Worm (Caenorhabditis elegans): ENCODE measurements around the gene tag-243.

The tag-243 gene

ce11 chrIII:4687134-4687533 lies 1.1 kb downstream of the tag-243 start:
- TF ChIP-seq zag-1 (tag; optimal IDR thresholded peaks at IDR 0.05): no peak
- no peak for TF ChIP-seq nhr-12 (tag; optimal IDR thresholded peaks at IDR 0.05)
- no peak for TF ChIP-seq nhr-237 (tag; optimal IDR thresholded peaks at IDR 0.05)
- TF ChIP-seq hmg-11 (tag; optimal IDR thresholded peaks at IDR 0.05): no peak
- no peak for TF ChIP-seq elt-2 (tag; optimal IDR thresholded peaks at IDR 0.05)
- TF ChIP-seq mdl-1 (tag; optimal IDR thresholded peaks at IDR 0.05): no peak
- no peak for TF ChIP-seq unc-39 (tag; optimal IDR thresholded peaks at IDR 0.05)
- no peak for TF ChIP-seq snpc-4 (tag; optimal IDR thresholded peaks at IDR 0.05)
- no peak for TF ChIP-seq ztf-11 (tag; optimal IDR thresholded peaks at IDR 0.05)
- TF ChIP-seq fkh-2 (tag; optimal IDR thresholded peaks at IDR 0.05): no peak
- TF ChIP-seq eor-1 (tag; optimal IDR thresholded peaks at IDR 0.05): no peak
- no peak for TF ChIP-seq sea-2 (GFP tag; optimal IDR thresholded peaks at IDR 0.05)
- no peak for TF ChIP-seq tbx-2 (tag; optimal IDR thresholded peaks at IDR 0.05)
- no peak for TF ChIP-seq jun-1 (tag; optimal IDR thresholded peaks at IDR 0.05)
- no peak for TF ChIP-seq lsy-12 (tag; optimal IDR thresholded peaks at IDR 0.05)
- TF ChIP-seq nhr-25 (tag; optimal IDR thresholded peaks at IDR 0.05): no peak

ce11 chrIII:4679963-4680484 lies 8.2 kb downstream of the tag-243 start, which contains the start of gene srg-11:
TSS of gene srg-11 (plus strand) at chrIII:4680013.
- no peak for TF ChIP-seq mml-1 (tag; optimal IDR thresholded peaks at IDR 0.05)
- no peak for TF ChIP-seq nhr-23 (tag; optimal IDR thresholded peaks at IDR 0.05)
- no peak for TF ChIP-seq lin-39 (tag; optimal IDR thresholded peaks at IDR 0.05)
- TF ChIP-seq pha-4 (tag; optimal IDR thresholded peaks at IDR 0.05): no peak
- TF ChIP-seq egl-5 (tag; optimal IDR thresholded peaks at IDR 0.05): no peak
- no peak for TF ChIP-seq lsy-12 (tag; optimal IDR thresholded peaks at IDR 0.05)
- no peak for TF ChIP-seq tbx-2 (tag; optimal IDR thresholded peaks at IDR 0.05)
- no peak for TF ChIP-seq mdl-1 (tag; optimal IDR thresholded peaks at IDR 0.05)
- TF ChIP-seq pqm-1 (tag; optimal IDR thresholded peaks at IDR 0.05): no peak
- no peak for TF ChIP-seq ceh-16 (tag; optimal IDR thresholded peaks at IDR 0.05)
- TF ChIP-seq nhr-77 (tag; optimal IDR thresholded peaks at IDR 0.05): no peak
- TF ChIP-seq nhr-25 (tag; optimal IDR thresholded peaks at IDR 0.05): no peak
- TF ChIP-seq ama-1 (optimal IDR thresholded peaks at IDR 0.05): no peak

ce11 chrIII:4677466-4677865 lies 10.8 kb downstream of the tag-243 start, which contains the start of gene srg-10:
TSS of gene srg-10 (plus strand) at chrIII:4677766.
- TF ChIP-seq tbx-2 (tag; optimal IDR thresholded peaks at IDR 0.05): no peak
- no peak for TF ChIP-seq pqm-1 (tag; optimal IDR thresholded peaks at IDR 0.05)
- no peak for TF ChIP-seq hmg-11 (tag; optimal IDR thresholded peaks at IDR 0.05)
- TF ChIP-seq nhr-43 (tag; optimal IDR thresholded peaks at IDR 0.05; ENCODE audit: poor library complexity, severe bottlenecking): no peak
- TF ChIP-seq ama-1 (optimal IDR thresholded peaks at IDR 0.05): no peak
- no peak for TF ChIP-seq ztf-11 (tag; optimal IDR thresholded peaks at IDR 0.05)
- TF ChIP-seq fkh-2 (tag; optimal IDR thresholded peaks at IDR 0.05): no peak
- no peak for TF ChIP-seq lsy-12 (tag; optimal IDR thresholded peaks at IDR 0.05)
- TF ChIP-seq nhr-76 (tag; optimal IDR thresholded peaks at IDR 0.05): no peak
- no peak for TF ChIP-seq nhr-67 (tag; optimal IDR thresholded peaks at IDR 0.05)
- no peak for TF ChIP-seq nhr-237 (tag; optimal IDR thresholded peaks at IDR 0.05)
- no peak for TF ChIP-seq nhr-25 (tag; optimal IDR thresholded peaks at IDR 0.05)
- TF ChIP-seq unc-62 (GFP tag; optimal IDR thresholded peaks at IDR 0.05): no peak
- no peak for TF ChIP-seq nhr-28 (tag; optimal IDR thresholded peaks at IDR 0.05)
- TF ChIP-seq elt-1 (tag; optimal IDR thresholded peaks at IDR 0.05): no peak
- TF ChIP-seq egl-5 (tag; optimal IDR thresholded peaks at IDR 0.05): no peak
- no peak for TF ChIP-seq nhr-77 (tag; optimal IDR thresholded peaks at IDR 0.05)
- TF ChIP-seq nhr-23 (tag; optimal IDR thresholded peaks at IDR 0.05): no peak
- TF ChIP-seq nhr-11 (tag; optimal IDR thresholded peaks at IDR 0.05): no peak

- TF ChIP-seq tbx-2 (tag; optimal IDR thresholded peaks at IDR 0.05) (no peak), hmg-11 (tag; optimal IDR thresholded peaks at IDR 0.05) (no peak), nhr-43 (tag; optimal IDR thresholded peaks at IDR 0.05; ENCODE audit: poor library complexity, severe bottlenecking) (no peak), skn-1 (tag; optimal IDR thresholded peaks at IDR 0.05) (no peak), mml-1 (tag; optimal IDR thresholded peaks at IDR 0.05) (no peak), aly-2 (tag; optimal IDR thresholded peaks at IDR 0.05) (no peak), ceh-82 (tag; optimal IDR thresholded peaks at IDR 0.05) (no peak), ama-1 (optimal IDR thresholded peaks at IDR 0.05) (no peak), ztf-11 (tag; optimal IDR thresholded peaks at IDR 0.05) (no peak), nfya-1 (tag; optimal IDR thresholded peaks at IDR 0.05; ENCODE audit: insufficient read depth) (no peak), ceh-16 (tag; optimal IDR thresholded peaks at IDR 0.05) (no peak), lin-39 (tag; optimal IDR thresholded peaks at IDR 0.05) (no peak), daf-12 (tag; optimal IDR thresholded peaks at IDR 0.05) (no peak), elt-1 (tag; optimal IDR thresholded peaks at IDR 0.05) (no peak)
Measured at ce11 chrIII:4671949-4672348, 16.3 kb downstream of the tag-243 start, which contains the start of gene srg-13. TSS of gene srg-13 (plus strand) at chrIII:4672249.

Data from whole organism, L3 larva.